Worm (Caenorhabditis elegans) whole organism, L1 larva: Measurements from ENCODE around the gene rgs-10.

Experiments used
- C04F5.9 ChIP-seq: sonication (generic microtip); optimal IDR thresholded peaks from 2 replicates; lab custom pipeline; 2016; ENCODE audit warnings: missing genetic modification characterization, missing compliant biosample characterization
- aha-1 ChIP-seq: fragments of 150-350 bp; optimal IDR thresholded peaks from 2 replicates; lab custom pipeline; 2014; ENCODE audit warnings: missing biosample characterization, missing genetic modification characterization
- ceh-8 ChIP-seq: fragments of 200-800 bp; sonication (Bioruptor generic); optimal IDR thresholded peaks from 2 replicates; lab custom pipeline; 2018; ENCODE audit warnings: mild to moderate bottlenecking, missing genetic modification characterization, moderate library complexity, missing compliant biosample characterization
- ceh-82 ChIP-seq, 3 experiments: fragments of 150-350 bp in 1 of 3; sonication (generic microtip) in 2 of 3; optimal IDR thresholded peaks; 2 replicates each; lab custom pipeline; 2014 to 2017; ENCODE audit warnings: missing biosample characterization in 3 of 3, missing genetic modification characterization in 3 of 3
- ceh-88 ChIP-seq: fragments of 200-800 bp; sonication (Bioruptor generic); IDR thresholded peaks from 2 replicates; pipeline ENCODE4 v1.3.6; 2022; ENCODE audit warnings: missing genetic modification characterization, missing compliant biosample characterization
- efl-1 ChIP-seq, 4 experiments: fragments of 150-350 bp; optimal IDR thresholded peaks in 3 of 4; peaks in 1 of 4; 1 replicate in 1 of 4; 2 replicates in 3 of 4; lab custom pipeline; 2014; ENCODE audit warnings: missing biosample characterization in 2 of 4, missing genetic modification characterization in 2 of 4, missing genetic modification reagents in 2 of 4
- elt-2 ChIP-seq: sonication (generic microtip); optimal IDR thresholded peaks from 2 replicates; lab custom pipeline; 2016; ENCODE audit warnings: missing genetic modification characterization, mild to moderate bottlenecking, inconsistent platforms, missing compliant biosample characterization, missing genetic modification reagents
- ets-5 ChIP-seq: fragments of 200-800 bp; sonication (Bioruptor generic); IDR thresholded peaks from 2 replicates; pipeline ENCODE4 v1.3.6; 2022; ENCODE audit warnings: missing genetic modification characterization, missing compliant biosample characterization
- fkh-10 ChIP-seq: sonication (generic microtip); optimal IDR thresholded peaks from 2 replicates; lab custom pipeline; 2017; ENCODE audit warnings: missing biosample characterization, missing genetic modification reagents, missing genetic modification characterization
- fkh-8 ChIP-seq: sonication (generic microtip); optimal IDR thresholded peaks from 2 replicates; lab custom pipeline; 2016; ENCODE audit warnings: mild to moderate bottlenecking, missing genetic modification characterization, missing compliant biosample characterization
- lin-13 ChIP-seq: fragments of 150-350 bp; optimal IDR thresholded peaks from 2 replicates; lab custom pipeline; 2014; ENCODE audit warnings: missing biosample characterization, missing genetic modification reagents, missing genetic modification characterization
- lin-14 ChIP-seq: fragments of 200-800 bp; sonication (Bioruptor generic); optimal IDR thresholded peaks from 2 replicates; lab custom pipeline; 2018; ENCODE audit warnings: mild to moderate bottlenecking, missing genetic modification characterization, moderate library complexity, missing compliant biosample characterization
- lin-15B ChIP-seq: fragments of 150-350 bp; sonication (generic microtip); optimal IDR thresholded peaks from 3 replicates; lab custom pipeline; 2014; ENCODE audit warnings: missing biosample characterization, missing genetic modification characterization
- lin-35 ChIP-seq, 2 experiments: fragments of 150-350 bp; optimal IDR thresholded peaks; 2 replicates each; lab custom pipeline; 2014; ENCODE audit warnings: missing biosample characterization in 2 of 2, missing genetic modification characterization in 2 of 2, missing genetic modification reagents in 2 of 2
- lir-3 ChIP-seq: sonication (generic microtip); optimal IDR thresholded peaks from 2 replicates; lab custom pipeline; 2016; ENCODE audit warnings: mild to moderate bottlenecking, missing genetic modification characterization, moderate library complexity, missing compliant biosample characterization; ENCODE audit not compliant: poor library complexity
- mab-9 ChIP-seq: fragments of 200-800 bp; sonication (Bioruptor generic); IDR thresholded peaks from 2 replicates; pipeline ENCODE4 v1.3.6; 2022; ENCODE audit warnings: missing genetic modification reagents, missing genetic modification characterization, missing compliant biosample characterization
- mef-2 ChIP-seq: fragments of 150-350 bp; optimal IDR thresholded peaks from 2 replicates; lab custom pipeline; 2014; ENCODE audit warnings: missing biosample characterization, missing genetic modification characterization
- nhr-11 ChIP-seq: fragments of 150-350 bp; optimal IDR thresholded peaks from 2 replicates; lab custom pipeline; 2014; ENCODE audit warnings: missing biosample characterization, missing genetic modification characterization
- nhr-20 ChIP-seq: sonication (generic microtip); optimal IDR thresholded peaks from 2 replicates; lab custom pipeline; 2016; ENCODE audit warnings: mild to moderate bottlenecking, missing genetic modification characterization, missing compliant biosample characterization
- nhr-237 ChIP-seq: fragments of 150-350 bp; optimal IDR thresholded peaks from 2 replicates; lab custom pipeline; 2014; ENCODE audit warnings: missing biosample characterization, missing genetic modification characterization
- nhr-47 ChIP-seq: sonication (generic microtip); optimal IDR thresholded peaks from 2 replicates; lab custom pipeline; 2016; ENCODE audit warnings: mild to moderate bottlenecking, missing genetic modification characterization, moderate library complexity, missing compliant biosample characterization
- nhr-71 ChIP-seq: sonication (generic microtip); optimal IDR thresholded peaks from 2 replicates; lab custom pipeline; 2016; ENCODE audit warnings: mild to moderate bottlenecking, missing genetic modification characterization, moderate library complexity, missing compliant biosample characterization
- nhr-76 ChIP-seq: sonication (generic microtip); optimal IDR thresholded peaks from 2 replicates; lab custom pipeline; 2017; ENCODE audit warnings: missing biosample characterization, missing genetic modification characterization
- nhr-84 ChIP-seq: sonication (generic microtip); optimal IDR thresholded peaks from 2 replicates; lab custom pipeline; 2017; ENCODE audit warnings: missing biosample characterization, missing genetic modification characterization
- rnt-1 ChIP-seq: sonication (generic microtip); optimal IDR thresholded peaks from 2 replicates; lab custom pipeline; 2016; ENCODE audit warnings: mild to moderate bottlenecking, missing genetic modification characterization, moderate library complexity, missing compliant biosample characterization
- snpc-4 ChIP-seq: fragments of 150-350 bp; optimal IDR thresholded peaks from 2 replicates; lab custom pipeline; 2014; ENCODE audit warnings: missing biosample characterization, missing genetic modification characterization
- sox-4 ChIP-seq: sonication (generic microtip); optimal IDR thresholded peaks from 2 replicates; lab custom pipeline; 2016; ENCODE audit warnings: missing genetic modification characterization, missing compliant biosample characterization
- swsn-7 ChIP-seq: sonication (generic microtip); optimal IDR thresholded peaks from 2 replicates; lab custom pipeline; 2016; ENCODE audit warnings: missing genetic modification characterization, missing compliant biosample characterization
- tbx-2 ChIP-seq: sonication (generic microtip); optimal IDR thresholded peaks from 2 replicates; lab custom pipeline; 2016; ENCODE audit warnings: missing genetic modification characterization, missing compliant biosample characterization
- unc-98 ChIP-seq: fragments of 200-800 bp; sonication (Bioruptor generic); IDR thresholded peaks from 2 replicates; pipeline ENCODE4 v1.3.6; 2022; ENCODE audit warnings: missing genetic modification characterization, missing compliant biosample characterization
- vab-15 ChIP-seq: sonication (generic microtip); optimal IDR thresholded peaks from 2 replicates; lab custom pipeline; 2017; ENCODE audit warnings: missing genotype, mild to moderate bottlenecking, missing genetic modification characterization, missing compliant biosample characterization
- zag-1 ChIP-seq: fragments of 150-350 bp; optimal IDR thresholded peaks from 2 replicates; lab custom pipeline; 2014; ENCODE audit warnings: missing biosample characterization, missing genetic modification characterization
- ztf-11 ChIP-seq, 2 experiments: sonication (generic microtip); optimal IDR thresholded peaks; 2 replicates each; lab custom pipeline; 2016 to 2017; ENCODE audit warnings: missing genetic modification characterization in 2 of 2, missing biosample characterization in 1 of 2, missing compliant biosample characterization in 1 of 2
- ztf-4 ChIP-seq: fragments of 150-350 bp; optimal IDR thresholded peaks from 2 replicates; lab custom pipeline; 2014; ENCODE audit warnings: missing biosample characterization, missing genetic modification characterization

Gene rgs-10

ce11 chrX:14962456-14962855, at the start of gene rgs-10:
Gene rgs-10 (plus strand): TSS chrX:14962756.
- no peak for TF ChIP-seq zag-1 (tag; lab: Kevin White, UChicago)
- no peak for TF ChIP-seq efl-1 (optimal IDR thresholded peaks at IDR 0.05; lab: Kevin White, UChicago)
- peak in 1 of 2 experiments; percentile 39 for TF ChIP-seq efl-1 (GFP tag; optimal IDR thresholded peaks at IDR 0.05 in 1 of 2; lab: Kevin White, UChicago)
- TF ChIP-seq fkh-10 (GFP tag; lab: Kevin White, UChicago): no peak
- no peak for TF ChIP-seq snpc-4 (tag; lab: Kevin White, UChicago)

ce11 chrX:14916767-14917166, 45.8 kb upstream of the rgs-10 start:
- TF ChIP-seq lin-14 (peak; percentile 33), efl-1 (optimal IDR thresholded peaks at IDR 0.05; lab: Kevin White, UChicago) (no peak), efl-1 (GFP tag; optimal IDR thresholded peaks at IDR 0.05 in 1 of 2; lab: Kevin White, UChicago) (peak in 1 of 2 experiments; percentile 62), fkh-10 (GFP tag; lab: Kevin White, UChicago) (peak; percentile 83), lin-15B (tag; lab: Kevin White, UChicago) (no peak), nhr-11 (tag; lab: Kevin White, UChicago) (no peak), nhr-237 (tag; lab: Kevin White, UChicago) (no peak), nhr-76 (tag; lab: Kevin White, UChicago) (no peak), nhr-71 (tag; lab: Kevin White, UChicago) (no peak)

ce11 chrX:14918538-14918937, 44.0 kb upstream of the rgs-10 start, which contains the start of gene npr-40:
Gene npr-40 (plus strand): TSS chrX:14918838.
- TF ChIP-seq nhr-47 (no peak), ets-5 (GFP tag; lab: Robert Waterston, UW) (no peak), lir-3 (tag; lab: Kevin White, UChicago) (no peak), elt-2 (tag; lab: Kevin White, UChicago) (no peak)

- peak; percentile 78 for TF ChIP-seq fkh-10 (GFP tag; lab: Kevin White, UChicago)
- TF ChIP-seq rnt-1: no peak
- TF ChIP-seq, all 84 proteins: peak for 1
These were observed 41.7 kb upstream of the rgs-10 start for ce11 chrX:14920880-14921279.

- no peak for TF ChIP-seq ceh-8 (GFP tag; lab: Kevin White, UChicago)
- no peak for TF ChIP-seq fkh-8 (tag; lab: Kevin White, UChicago)
- TF ChIP-seq lir-3 (tag; lab: Kevin White, UChicago): no peak
These were observed 39.8 kb upstream of the rgs-10 start for ce11 chrX:14922758-14923157.

ce11 chrX:14928854-14929253, 33.7 kb upstream of the rgs-10 start, which contains the start of gene ntr-2:
Gene ntr-2 (minus strand): TSS chrX:14928954.
- TF ChIP-seq ztf-11 (tag; optimal IDR thresholded peaks at IDR 0.05; lab: Kevin White, UChicago) (no peak), mab-9 (no peak), ceh-88 (GFP tag; lab: Robert Waterston, UW) (no peak), ceh-82 (tag; optimal IDR thresholded peaks at IDR 0.05; lab: Kevin White, UChicago) (no peak), aha-1 (no peak), lir-3 (tag; lab: Kevin White, UChicago) (no peak), C04F5.9 (tag; lab: Kevin White, UChicago) (no peak), nhr-20 (no peak), nhr-84 (tag; lab: Kevin White, UChicago) (no peak), swsn-7 (tag; lab: Kevin White, UChicago) (no peak), mef-2 (no peak)

ce11 chrX:14929512-14929911, 33.0 kb upstream of the rgs-10 start:
- TF ChIP-seq unc-98 (GFP tag; lab: Robert Waterston, UW) (no peak), ztf-4 (tag; lab: Kevin White, UChicago) (no peak), tbx-2 (tag; lab: Kevin White, UChicago) (no peak), sox-4 (tag; lab: Kevin White, UChicago) (no peak), mab-9 (no peak), lin-13 (GFP tag; lab: Kevin White, UChicago) (no peak), efl-1 (optimal IDR thresholded peaks at IDR 0.05; lab: Kevin White, UChicago) (no peak), efl-1 (GFP tag; optimal IDR thresholded peaks at IDR 0.05 in 1 of 2; lab: Kevin White, UChicago) (no peak), ceh-82 (tag; optimal IDR thresholded peaks at IDR 0.05; lab: Kevin White, UChicago) (no peak), lin-14 (no peak), vab-15 (tag; lab: Kevin White, UChicago) (no peak), lin-35 (GFP tag; optimal IDR thresholded peaks at IDR 0.05; lab: Kevin White, UChicago) (no peak)
